Worm (Caenorhabditis elegans): ENCODE results near the gene zhit-2.

DNA sequence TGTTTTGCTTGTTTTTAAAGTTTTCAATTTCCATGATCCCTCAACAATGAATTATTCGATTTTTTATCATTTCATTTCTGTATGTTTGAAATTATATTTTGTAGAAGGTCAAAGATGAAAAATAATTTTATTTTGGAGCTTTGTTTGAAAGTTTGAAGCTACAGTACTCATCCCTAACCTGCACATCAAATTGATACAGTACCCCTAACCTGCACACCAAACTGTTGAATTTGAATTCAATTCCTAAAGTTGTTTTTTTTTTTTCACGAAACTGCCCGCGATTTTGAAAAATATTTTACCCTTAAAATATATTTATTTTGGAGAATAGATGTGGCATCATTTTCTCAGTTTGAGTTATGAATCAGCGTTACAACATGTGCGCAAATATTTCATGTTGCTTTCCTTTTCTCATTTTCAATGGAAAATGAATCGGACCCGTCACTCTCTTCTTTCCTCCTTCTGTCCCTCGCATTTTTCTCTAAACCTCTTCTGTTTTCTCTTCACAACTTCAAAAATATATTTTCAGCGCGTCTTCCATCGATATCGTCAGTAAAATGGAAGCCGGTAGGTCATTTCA lies 38.3 kb downstream of the zhit-2 start, which contains the start of gene R74.8:
- TF ChIP-seq gmeb-2 (tag; optimal IDR thresholded peaks at IDR 0.05) (no peak), rnt-1 (tag; optimal IDR thresholded peaks at IDR 0.05) (no peak), pag-3 (tag; optimal IDR thresholded peaks at IDR 0.05; ENCODE audit: borderline replicate concordance) (no peak), ceh-14 (tag; optimal IDR thresholded peaks at IDR 0.05) (no peak), pax-1 (tag; optimal IDR thresholded peaks at IDR 0.05) (no peak), pqm-1 (tag; optimal IDR thresholded peaks at IDR 0.05) (no peak)
